Worm (Caenorhabditis elegans): ENCODE data around the gene pcs-1.
A peak's percentile ranks its signal among the peaks of the same experiment; 100 is the strongest.

DNA sequence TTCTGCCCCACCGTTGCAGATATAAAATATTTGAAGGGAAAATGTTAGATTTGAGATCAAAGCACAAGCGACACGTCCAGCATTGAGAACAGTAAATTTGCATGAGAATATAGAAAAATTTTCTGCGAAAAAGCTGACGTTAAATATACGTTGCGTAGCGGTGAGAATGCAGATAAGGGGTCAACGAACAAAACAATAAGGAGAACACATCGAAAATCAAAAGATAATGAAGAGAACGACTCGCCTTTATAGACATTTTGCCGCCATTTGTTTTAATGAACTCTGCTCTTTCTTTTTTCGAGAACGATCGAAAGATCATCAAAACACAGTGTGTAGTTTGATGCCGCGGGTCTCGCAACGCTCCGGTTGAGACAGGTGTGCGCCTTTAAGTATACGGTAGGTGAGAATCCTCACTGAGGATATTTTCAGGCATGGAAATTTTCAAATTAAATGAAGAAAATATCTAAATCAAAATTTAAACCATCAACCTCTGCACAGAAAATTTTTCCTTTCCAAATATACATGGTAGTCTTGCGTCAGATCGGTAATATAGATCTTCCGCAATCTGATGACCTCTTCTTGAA is 18.7 kb upstream of the pcs-1 start:
- TF ChIP-seq mxl-1 (tag; optimal IDR thresholded peaks at IDR 0.05) = no peak
- no peak for TF ChIP-seq mes-4 (tag; optimal IDR thresholded peaks at IDR 0.05)
- TF ChIP-seq Y79H2A.3 (GFP tag; conservative IDR thresholded peaks at IDR 0.05) = 0 out of 2 replicates have a peak, but pooled peaks have one; percentile 59
- TF ChIP-seq mel-28 (tag; optimal IDR thresholded peaks at IDR 0.05; ENCODE audit: borderline replicate concordance) = no peak
- TF ChIP-seq Y95B8A.8 (GFP tag; IDR thresholded peaks at IDR 0.05) = no peak
- TF ChIP-seq unc-130 (GFP tag; optimal IDR thresholded peaks at IDR 0.05) = peak; percentile 25
- TF ChIP-seq snpc-4 (GFP tag; optimal IDR thresholded peaks at IDR 0.05) = no peak
- peak in 2 of 4 experiments; percentile 24 to 34 for TF ChIP-seq snpc-4 (tag; optimal IDR thresholded peaks at IDR 0.05)
- no peak for TF ChIP-seq ama-1 (optimal IDR thresholded peaks at IDR 0.05)
- TF ChIP-seq ama-1 (GFP tag; optimal IDR thresholded peaks at IDR 0.05) = peak in 1 of 2 experiments; percentile 22
